Worm (Caenorhabditis elegans) whole organism, L4/young adult: Measurements from ENCODE around the gene Y51H4A.13.

Experiments used
- W03F9.2 ChIP-seq: fragments of 150-350 bp; optimal IDR thresholded peaks from 2 replicates; lab custom pipeline; 2014; ENCODE audit warnings: missing biosample characterization, missing genetic modification characterization
- dao-5 ChIP-seq: sonication (generic microtip); optimal IDR thresholded peaks from 2 replicates; lab custom pipeline; 2016; ENCODE audit warnings: missing genotype, missing genetic modification characterization, moderate library complexity, missing compliant biosample characterization
- him-1 ChIP-seq: sonication (generic microtip); optimal IDR thresholded peaks from 2 replicates; lab custom pipeline; 2016; ENCODE audit warnings: missing genotype, missing genetic modification reagents, missing genetic modification characterization, missing compliant biosample characterization

- TF ChIP-seq W03F9.2 (no peak), him-1 (no peak), dao-5 (tag; lab: Kevin White, UChicago) (no peak)
These were observed 2.4 kb downstream of the Y51H4A.13 start for ce11 chrIV:16643782-16644181.
